Worm (Caenorhabditis elegans): Measurements from ENCODE around the gene Y73B6A.1.

Gene Y73B6A.1

ce11 chrIV:6667898-6668297 lies at the start of gene Y73B6A.1:
Gene Y73B6A.1, minus strand, starts transcription at chrIV:6667998.
- TF ChIP-seq fkh-10 (GFP tag; optimal IDR thresholded peaks at IDR 0.05) (no peak), nhr-67 (tag; optimal IDR thresholded peaks at IDR 0.05) (no peak), unc-39 (tag; optimal IDR thresholded peaks at IDR 0.05) (no peak), nhr-25 (tag; optimal IDR thresholded peaks at IDR 0.05) (no peak), ama-1 (optimal IDR thresholded peaks at IDR 0.05) (no peak), zag-1 (tag; optimal IDR thresholded peaks at IDR 0.05) (no peak), snpc-4 (tag; optimal IDR thresholded peaks at IDR 0.05) (no peak), tbx-2 (tag; optimal IDR thresholded peaks at IDR 0.05) (no peak), elt-3 (tag; optimal IDR thresholded peaks at IDR 0.05) (no peak), ztf-11 (tag; optimal IDR thresholded peaks at IDR 0.05) (no peak), nhr-77 (tag; optimal IDR thresholded peaks at IDR 0.05) (no peak), ceh-82 (tag; optimal IDR thresholded peaks at IDR 0.05) (no peak), sea-2 (GFP tag; optimal IDR thresholded peaks at IDR 0.05) (no peak), ceh-28 (tag; optimal IDR thresholded peaks at IDR 0.05) (no peak)

- TF ChIP-seq ama-1 (optimal IDR thresholded peaks at IDR 0.05), result peak; percentile 28
- peak; percentile 54 for TF ChIP-seq snpc-4 (tag; optimal IDR thresholded peaks at IDR 0.05)
- no peak for TF ChIP-seq nfya-1 (tag; optimal IDR thresholded peaks at IDR 0.05; ENCODE audit: insufficient read depth)
Observed at ce11 chrIV:6664336-6664735, 3.5 kb downstream of the Y73B6A.1 start.

ce11 chrIV:6657519-6658031 lies 10.2 kb downstream of the Y73B6A.1 start, which contains the start of gene C01B10.11:
Gene C01B10.11, plus strand, starts transcription at chrIV:6657981.
- TF ChIP-seq mdl-1 (tag; optimal IDR thresholded peaks at IDR 0.05) (no peak), pqm-1 (tag; optimal IDR thresholded peaks at IDR 0.05) (no peak), ceh-28 (tag; optimal IDR thresholded peaks at IDR 0.05) (no peak), hmg-11 (tag; optimal IDR thresholded peaks at IDR 0.05) (no peak), eor-1 (tag; optimal IDR thresholded peaks at IDR 0.05) (no peak), elt-3 (tag; optimal IDR thresholded peaks at IDR 0.05) (peak in 2 of 3 experiments; percentile 11 to 51), nhr-25 (tag; optimal IDR thresholded peaks at IDR 0.05) (peak; percentile 13), lsy-12 (tag; optimal IDR thresholded peaks at IDR 0.05) (no peak), skn-1 (tag; optimal IDR thresholded peaks at IDR 0.05) (no peak), fkh-10 (GFP tag; optimal IDR thresholded peaks at IDR 0.05) (no peak), aly-2 (tag; optimal IDR thresholded peaks at IDR 0.05) (no peak)

- no peak for TF ChIP-seq unc-62 (GFP tag; optimal IDR thresholded peaks at IDR 0.05)
- no peak for TF ChIP-seq egl-5 (tag; optimal IDR thresholded peaks at IDR 0.05)
- no peak for TF ChIP-seq unc-39 (tag; optimal IDR thresholded peaks at IDR 0.05)
- TF ChIP-seq nhr-25 (tag; optimal IDR thresholded peaks at IDR 0.05), result peak; percentile 44
- no peak for TF ChIP-seq nhr-77 (tag; optimal IDR thresholded peaks at IDR 0.05)
- peak; percentile 31 for TF ChIP-seq nhr-43 (tag; optimal IDR thresholded peaks at IDR 0.05; ENCODE audit: poor library complexity, severe bottlenecking)
- peak; percentile 32 for TF ChIP-seq nhr-23 (tag; optimal IDR thresholded peaks at IDR 0.05)
- TF ChIP-seq elt-3 (tag; optimal IDR thresholded peaks at IDR 0.05), result peak in 1 of 3 experiments; percentile 37
- no peak for TF ChIP-seq nhr-76 (tag; optimal IDR thresholded peaks at IDR 0.05)
- no peak for TF ChIP-seq ceh-16 (tag; optimal IDR thresholded peaks at IDR 0.05)
Observed at ce11 chrIV:6655747-6656146, 12.1 kb downstream of the Y73B6A.1 start.

- TF ChIP-seq nhr-76 (tag; optimal IDR thresholded peaks at IDR 0.05) (no peak), nhr-43 (tag; optimal IDR thresholded peaks at IDR 0.05; ENCODE audit: poor library complexity, severe bottlenecking) (peak; percentile 62), ama-1 (optimal IDR thresholded peaks at IDR 0.05) (no peak), nhr-28 (tag; optimal IDR thresholded peaks at IDR 0.05) (no peak), nhr-77 (tag; optimal IDR thresholded peaks at IDR 0.05) (no peak), nhr-23 (tag; optimal IDR thresholded peaks at IDR 0.05) (peak; percentile 4), mdl-1 (tag; optimal IDR thresholded peaks at IDR 0.05) (no peak), nhr-25 (tag; optimal IDR thresholded peaks at IDR 0.05) (peak; percentile 70)
Observed at ce11 chrIV:6653663-6654201, 14.1 kb downstream of the Y73B6A.1 start.

- no peak for TF ChIP-seq snpc-4 (tag; optimal IDR thresholded peaks at IDR 0.05)
- no peak for TF ChIP-seq sea-2 (GFP tag; optimal IDR thresholded peaks at IDR 0.05)
- TF ChIP-seq nhr-25 (tag; optimal IDR thresholded peaks at IDR 0.05), result peak; percentile 31
- no peak for TF ChIP-seq mml-1 (tag; optimal IDR thresholded peaks at IDR 0.05)
- no peak for TF ChIP-seq nfya-1 (tag; optimal IDR thresholded peaks at IDR 0.05; ENCODE audit: insufficient read depth)
- no peak for TF ChIP-seq daf-12 (tag; optimal IDR thresholded peaks at IDR 0.05)
- peak; percentile 20 for TF ChIP-seq nhr-43 (tag; optimal IDR thresholded peaks at IDR 0.05; ENCODE audit: poor library complexity, severe bottlenecking)
- TF ChIP-seq nhr-12 (tag; optimal IDR thresholded peaks at IDR 0.05), result no peak
- TF ChIP-seq elt-3 (tag; optimal IDR thresholded peaks at IDR 0.05), result peak in 1 of 3 experiments; percentile 29
- no peak for TF ChIP-seq fkh-2 (tag; optimal IDR thresholded peaks at IDR 0.05)
Observed at ce11 chrIV:6652479-6653022, 15.2 kb downstream of the Y73B6A.1 start.
